Fruit fly (Drosophila melanogaster) whole organism, embryonic: ENCODE data around the gene natalisin.

Experiments used
- CG10366 ChIP-seq: fragments of 200-800 bp; sonication (Bioruptor generic); IDR thresholded peaks from 2 replicates; pipeline ENCODE4 v1.3.6; 2022; ENCODE audit warnings: missing biosample characterization, missing genetic modification characterization
- CG10431 ChIP-seq: fragments of 200-800 bp; sonication (Bioruptor generic); optimal IDR thresholded peaks from 3 replicates; lab custom pipeline; 2018; ENCODE audit warnings: missing biosample characterization, mild to moderate bottlenecking, missing genetic modification characterization
- CG10959 ChIP-seq: fragments of 200-800 bp; sonication (Bioruptor generic); IDR thresholded peaks from 2 replicates; pipeline ENCODE4 v1.3.6; 2022; ENCODE audit warnings: missing biosample characterization, missing genetic modification characterization
- CG12769 ChIP-seq: fragments of 200-800 bp; sonication (Bioruptor generic); optimal IDR thresholded peaks from 2 replicates; lab custom pipeline; 2019; ENCODE audit warnings: missing biosample characterization, mild to moderate bottlenecking, missing genetic modification characterization, moderate library complexity
- CG13424 ChIP-seq: fragments of 200-800 bp; sonication (Bioruptor generic); optimal IDR thresholded peaks from 2 replicates; lab custom pipeline; 2019; ENCODE audit warnings: missing biosample characterization, mild to moderate bottlenecking, missing genetic modification characterization, moderate library complexity
- CG13894 ChIP-seq: fragments of 200-800 bp; sonication (Bioruptor generic); optimal IDR thresholded peaks from 3 replicates; lab custom pipeline; 2018; ENCODE audit warnings: missing biosample characterization, mild to moderate bottlenecking, missing genetic modification characterization, moderate library complexity
- CG2199 ChIP-seq: fragments of 200-800 bp; sonication (Bioruptor generic); IDR thresholded peaks from 3 replicates; pipeline ENCODE4 v1.3.6; 2022; ENCODE audit warnings: missing biosample characterization, missing genetic modification characterization
- CG2678 ChIP-seq: fragments of 200-800 bp; sonication (Bioruptor generic); optimal IDR thresholded peaks from 3 replicates; lab custom pipeline; 2019; ENCODE audit warnings: missing biosample characterization, mild to moderate bottlenecking, missing genetic modification characterization, moderate library complexity
- CG30403 ChIP-seq: fragments of 200-800 bp; sonication (Bioruptor generic); optimal IDR thresholded peaks from 3 replicates; lab custom pipeline; 2016; ENCODE audit warnings: missing biosample characterization, missing genetic modification characterization
- CG3065 ChIP-seq: fragments of 200-800 bp; sonication (Bioruptor generic); optimal IDR thresholded peaks from 2 replicates; lab custom pipeline; 2016; ENCODE audit warnings: missing biosample characterization, missing genetic modification characterization
- CG32772 ChIP-seq: fragments of 200-800 bp; sonication (Bioruptor generic); IDR thresholded peaks from 2 replicates; pipeline ENCODE4 v1.3.6; 2022; ENCODE audit warnings: missing biosample characterization, missing genetic modification characterization
- CG4328 ChIP-seq: fragments of 200-800 bp; sonication (Bioruptor generic); optimal IDR thresholded peaks from 3 replicates; lab custom pipeline; 2017; ENCODE audit warnings: missing biosample characterization, missing genetic modification reagents, missing genetic modification characterization
- CG43689 ChIP-seq: fragments of 200-800 bp; sonication (Bioruptor generic); IDR thresholded peaks from 2 replicates; pipeline ENCODE4 v1.3.6; 2022; ENCODE audit warnings: missing biosample characterization, missing genetic modification characterization
- CG6689 ChIP-seq: fragments of 200-800 bp; sonication (Bioruptor generic); IDR thresholded peaks from 2 replicates; pipeline ENCODE4 v1.3.6; 2022; ENCODE audit warnings: missing biosample characterization, missing genetic modification characterization
- CG7839 ChIP-seq: fragments of 200-800 bp; sonication (Bioruptor generic); optimal IDR thresholded peaks from 3 replicates; lab custom pipeline; 2018; ENCODE audit warnings: missing biosample characterization, mild to moderate bottlenecking, missing genetic modification characterization, moderate library complexity
- CG8924 ChIP-seq: fragments of 200-800 bp; optimal IDR thresholded peaks from 3 replicates; lab custom pipeline; 2019; ENCODE audit warnings: missing biosample characterization, mild to moderate bottlenecking, missing genetic modification characterization, moderate library complexity
- CoRest ChIP-seq: fragments of 200-800 bp; sonication (Bioruptor generic); optimal IDR thresholded peaks from 3 replicates; lab custom pipeline; 2018; ENCODE audit warnings: missing biosample characterization, mild to moderate bottlenecking, missing genetic modification characterization, moderate library complexity
- D19B ChIP-seq: fragments of 200-800 bp; sonication (Bioruptor generic); optimal IDR thresholded peaks from 2 replicates; lab custom pipeline; 2017; ENCODE audit warnings: missing biosample characterization, mild to moderate bottlenecking, missing genetic modification characterization
- Deaf1 ChIP-seq: fragments of 200-800 bp; optimal IDR thresholded peaks from 3 replicates; lab custom pipeline; 2019; ENCODE audit warnings: missing biosample characterization, mild to moderate bottlenecking, missing genetic modification characterization, moderate library complexity
- Dp ChIP-seq: fragments of 200-800 bp; sonication (Bioruptor generic); optimal IDR thresholded peaks from 2 replicates; lab custom pipeline; 2018; ENCODE audit warnings: missing biosample characterization, mild to moderate bottlenecking, missing genetic modification characterization, moderate library complexity
- E2f2 ChIP-seq: fragments of 200-800 bp; sonication (Bioruptor generic); IDR thresholded peaks from 2 replicates; pipeline ENCODE4 v1.3.6; 2022; ENCODE audit warnings: missing biosample characterization, missing genetic modification characterization
- Hr51 ChIP-seq, 2 experiments: fragments of 200-800 bp; sonication (Bioruptor generic); optimal IDR thresholded peaks; 2 replicates in 1 of 2; 3 replicates in 1 of 2; lab custom pipeline; 2016 to 2018; ENCODE audit warnings: missing biosample characterization in 2 of 2, missing genetic modification characterization in 2 of 2, mild to moderate bottlenecking in 1 of 2, moderate library complexity in 1 of 2
- Ptx1 ChIP-seq: fragments of 200-800 bp; sonication (Bioruptor generic); IDR thresholded peaks from 2 replicates; pipeline ENCODE4 v1.3.6; 2022; ENCODE audit warnings: missing biosample characterization, missing genetic modification characterization
- Sox102F ChIP-seq: fragments of 200-800 bp; sonication (Bioruptor generic); optimal IDR thresholded peaks from 2 replicates; lab custom pipeline; 2018; ENCODE audit warnings: missing biosample characterization, mild to moderate bottlenecking, missing genetic modification characterization, moderate library complexity
- Xbp1 ChIP-seq: fragments of 200-800 bp; sonication (Bioruptor generic); optimal IDR thresholded peaks from 3 replicates; lab custom pipeline; 2016; ENCODE audit warnings: missing biosample characterization, mild to moderate bottlenecking, missing genetic modification characterization
- ara ChIP-seq: fragments of 200-800 bp; sonication (Bioruptor generic); IDR thresholded peaks from 2 replicates; pipeline ENCODE4 v1.3.6; 2022; ENCODE audit warnings: missing biosample characterization, missing genetic modification characterization
- dmrt99B ChIP-seq: fragments of 200-800 bp; sonication (Bioruptor generic); optimal IDR thresholded peaks from 2 replicates; lab custom pipeline; 2018; ENCODE audit warnings: missing biosample characterization, mild to moderate bottlenecking, missing genetic modification characterization, moderate library complexity
- dysf ChIP-seq: fragments of 200-800 bp; sonication (Bioruptor generic); IDR thresholded peaks from 3 replicates; pipeline ENCODE4 v1.3.6; 2022; ENCODE audit warnings: missing biosample characterization, missing genetic modification characterization
- exex ChIP-seq: fragments of 200-800 bp; sonication (Bioruptor generic); optimal IDR thresholded peaks from 4 replicates; lab custom pipeline; 2018; ENCODE audit warnings: missing biosample characterization, mild to moderate bottlenecking, missing genetic modification characterization, moderate library complexity
- fd3F ChIP-seq: fragments of 200-800 bp; sonication (Bioruptor generic); optimal IDR thresholded peaks from 2 replicates; lab custom pipeline; 2018; ENCODE audit warnings: missing biosample characterization, mild to moderate bottlenecking, missing genetic modification characterization, moderate library complexity
- fd64A ChIP-seq: fragments of 200-800 bp; sonication (Bioruptor generic); optimal IDR thresholded peaks from 3 replicates; lab custom pipeline; 2018; ENCODE audit warnings: missing biosample characterization, mild to moderate bottlenecking, missing genetic modification characterization
- fu2 ChIP-seq: fragments of 200-800 bp; sonication (Bioruptor generic); optimal IDR thresholded peaks from 2 replicates; lab custom pipeline; 2016; ENCODE audit warnings: missing biosample characterization, missing genetic modification characterization
- hbn ChIP-seq: fragments of 200-800 bp; sonication (Bioruptor generic); IDR thresholded peaks from 2 replicates; pipeline ENCODE4 v1.3.6; 2022; ENCODE audit warnings: missing biosample characterization, missing genetic modification characterization; ENCODE audit not compliant: partially characterized antibody
- hkb ChIP-seq, 2 experiments: fragments of 200-800 bp in 1 of 2; fragments of >200 bp in 1 of 2; sonication (Bioruptor generic) in 1 of 2; IDR thresholded peaks in 1 of 2; optimal IDR thresholded peaks in 1 of 2; 2 replicates each; pipeline versions ENCODE4 v1.3.6 to Lab custom; 2017 to 2022; ENCODE audit warnings: missing biosample characterization in 1 of 2, missing genetic modification characterization in 1 of 2
- nmo ChIP-seq: fragments of 200-800 bp; sonication (Bioruptor generic); optimal IDR thresholded peaks from 2 replicates; lab custom pipeline; 2018; ENCODE audit warnings: missing biosample characterization, mild to moderate bottlenecking, missing genetic modification characterization, moderate library complexity
- phol ChIP-seq: fragments of 200-800 bp; sonication (Bioruptor generic); optimal IDR thresholded peaks from 3 replicates; lab custom pipeline; 2018; ENCODE audit warnings: missing biosample characterization, mild to moderate bottlenecking, missing genetic modification characterization, moderate library complexity
- prd ChIP-seq, 3 experiments: fragments of >200 bp in 2 of 3; fragments of 200-800 bp in 1 of 3; sonication (Bioruptor generic) in 1 of 3; optimal IDR thresholded peaks in 2 of 3; IDR thresholded peaks in 1 of 3; 2 replicates in 2 of 3; 3 replicates in 1 of 3; pipeline versions ENCODE4 v1.3.6 to Lab custom; 2017 to 2022; ENCODE audit warnings: missing biosample characterization in 1 of 3, missing genetic modification characterization in 1 of 3
- ranshi ChIP-seq: fragments of 200-800 bp; sonication (Bioruptor generic); IDR thresholded peaks from 2 replicates; pipeline ENCODE4 v1.3.6; 2022; ENCODE audit warnings: missing biosample characterization, missing genetic modification characterization
- ro ChIP-seq: fragments of 200-800 bp; sonication (Bioruptor generic); IDR thresholded peaks from 2 replicates; pipeline ENCODE4 v1.3.6; 2022; ENCODE audit warnings: missing biosample characterization, missing genetic modification characterization
- row ChIP-seq: fragments of 200-800 bp; sonication (Bioruptor generic); IDR thresholded peaks from 3 replicates; pipeline ENCODE4 v1.3.6; 2022; ENCODE audit warnings: missing biosample characterization, missing genetic modification characterization
- ssp ChIP-seq: fragments of 200-800 bp; sonication (Bioruptor generic); IDR thresholded peaks from 2 replicates; pipeline ENCODE4 v1.3.6; 2022; ENCODE audit warnings: missing biosample characterization, missing genetic modification characterization
- sug ChIP-seq: fragments of 200-800 bp; optimal IDR thresholded peaks from 2 replicates; lab custom pipeline; 2019; ENCODE audit warnings: missing biosample characterization, mild to moderate bottlenecking, missing genetic modification characterization, moderate library complexity
- tin ChIP-seq: fragments of 200-800 bp; sonication (Bioruptor generic); optimal IDR thresholded peaks from 3 replicates; lab custom pipeline; 2016; ENCODE audit warnings: missing biosample characterization, missing genetic modification characterization
- trem ChIP-seq: fragments of 200-800 bp; optimal IDR thresholded peaks from 3 replicates; lab custom pipeline; 2019; ENCODE audit warnings: missing biosample characterization, mild to moderate bottlenecking, missing genetic modification characterization, moderate library complexity
- wdn ChIP-seq: fragments of 200-800 bp; sonication (Bioruptor generic); IDR thresholded peaks from 2 replicates; pipeline ENCODE4 v1.3.6; 2022; ENCODE audit warnings: missing biosample characterization, missing genetic modification characterization
- yki ChIP-seq: fragments of >200 bp; optimal IDR thresholded peaks from 3 replicates; lab custom pipeline; 2018

Gene natalisin

dm6 chr3R:14386088-14386822 is 32.1 kb upstream of the natalisin start (continued):
- TF ChIP-seq trem (peak; percentile 42), CG10431 (GFP tag; lab: Kevin White, UChicago) (no peak), Dp (GFP tag; lab: Kevin White, UChicago) (no peak), CG13424 (tag; lab: Kevin White, UChicago) (peak; percentile 26), nmo (peak; percentile 71), CG8924 (tag; lab: Kevin White, UChicago) (peak; percentile 11), exex (tag; lab: Kevin White, UChicago) (no peak), tin (GFP tag; lab: Kevin White, UChicago) (peak; percentile 1), phol (tag; lab: Kevin White, UChicago) (peak; percentile 74), CG10366 (GFP tag; lab: Robert Waterston, UW) (0 out of 2 replicates have a peak, but pooled peaks have one; percentile 9), CG2199 (GFP tag; lab: Robert Waterston, UW) (peak; percentile 72; the same call in 2 of the 3 replicates), dysf (GFP tag; lab: Robert Waterston, UW) (0 out of 3 replicates have a peak, but pooled peaks have one; percentile 13)

dm6 chr3R:14387840-14388239 is 30.6 kb upstream of the natalisin start:
- TF ChIP-seq E2f2 (GFP tag; lab: Robert Waterston, UW), result 0 out of 2 replicates have a peak, but pooled peaks have one; percentile 7
- peak; percentile 23 for TF ChIP-seq CG30403 (GFP tag; lab: Kevin White, UChicago)
- no peak for TF ChIP-seq hkb (optimal IDR thresholded peaks at IDR 0.05; lab: Kevin White, UChicago)
- peak; percentile 20; the same call in 1 of the 2 replicates for TF ChIP-seq hkb (GFP tag; IDR thresholded peaks at IDR 0.05; lab: Robert Waterston, UW)
- peak; percentile 36 for TF ChIP-seq D19B
- TF ChIP-seq prd (optimal IDR thresholded peaks at IDR 0.05; lab: Kevin White, UChicago), result no peak
- peak; percentile 57; the same call in 2 of the 3 replicates for TF ChIP-seq prd (GFP tag; IDR thresholded peaks at IDR 0.05; lab: Robert Waterston, UW)
- no peak for TF ChIP-seq CG3065 (GFP tag; lab: Kevin White, UChicago)
- TF ChIP-seq CG4328 (GFP tag; lab: Kevin White, UChicago), result no peak
- 0 out of 2 replicates have a peak, but pooled peaks have one; percentile 23 for TF ChIP-seq ssp (GFP tag; lab: Robert Waterston, UW)
- peak; percentile 14 for TF ChIP-seq CG12769 (tag; lab: Kevin White, UChicago)
- TF ChIP-seq row, result peak; percentile 57
- TF ChIP-seq CG43689, result 0 out of 2 replicates have a peak, but pooled peaks have one; percentile 18
- no peak for TF ChIP-seq fd3F (GFP tag; lab: Kevin White, UChicago)
- no peak for TF ChIP-seq yki (lab: Kevin White, UChicago)
- 0 out of 2 replicates have a peak, but pooled peaks have one; percentile 16 for TF ChIP-seq ranshi (GFP tag; lab: Robert Waterston, UW)
- TF ChIP-seq Xbp1 (GFP tag; lab: Kevin White, UChicago), result peak; percentile 33
- TF ChIP-seq Hr51 (GFP tag; optimal IDR thresholded peaks at IDR 0.05; lab: Kevin White, UChicago), result peak in 1 of 2 experiments; percentile 31
- TF ChIP-seq wdn, result no peak
- TF ChIP-seq Sox102F (GFP tag; lab: Kevin White, UChicago), result peak; percentile 41
- TF ChIP-seq sug (tag; lab: Kevin White, UChicago), result no peak
- peak; percentile 11 for TF ChIP-seq CG2678
- peak; percentile 38 for TF ChIP-seq dmrt99B (tag; lab: Kevin White, UChicago)
- peak; percentile 42 for TF ChIP-seq CG6689 (GFP tag; lab: Robert Waterston, UW)
- peak; percentile 49 for TF ChIP-seq Ptx1 (GFP tag; lab: Robert Waterston, UW)
- TF ChIP-seq fu2 (GFP tag; lab: Kevin White, UChicago), result no peak
- no peak for TF ChIP-seq hbn (GFP tag; lab: Robert Waterston, UW)
- peak; percentile 25 for TF ChIP-seq phol (tag; lab: Kevin White, UChicago)
- TF ChIP-seq fd64A (GFP tag; lab: Kevin White, UChicago), result no peak
- TF ChIP-seq CG13894 (tag; lab: Kevin White, UChicago), result no peak
- TF ChIP-seq CG7839, result peak; percentile 24
- TF ChIP-seq ara (GFP tag; lab: Robert Waterston, UW), result peak; percentile 52; the same call in 1 of the 2 replicates
- TF ChIP-seq CoRest (tag; lab: Kevin White, UChicago), result no peak
- no peak; the same call in 1 of the 2 replicates for TF ChIP-seq ro
- TF ChIP-seq CG10959 (GFP tag; lab: Robert Waterston, UW), result peak; percentile 36; the same call in 1 of the 2 replicates
- TF ChIP-seq Deaf1, result no peak
- peak; percentile 22; the same call in 1 of the 2 replicates for TF ChIP-seq CG32772 (GFP tag; lab: Robert Waterston, UW)
